Worm (Caenorhabditis elegans): ENCODE measurements around the gene vps-33.2.

Gene vps-33.2

ce11 chrII:6588605-6589292 lies 12.3 kb upstream of the vps-33.2 start, which contains the start of gene icd-1 (continued):
- 0 out of 2 replicates have a peak, but pooled peaks have one; percentile 10 for TF ChIP-seq Y53F4B.3 (GFP tag; IDR thresholded peaks at IDR 0.05)
- TF ChIP-seq cebp-2 (GFP tag; IDR thresholded peaks at IDR 0.05), result 0 out of 2 replicates have a peak, but pooled peaks have one; percentile 55
- TF ChIP-seq cebp-1 (GFP tag; IDR thresholded peaks at IDR 0.05), result peak; percentile 99
- TF ChIP-seq cebp-1 (tag; optimal IDR thresholded peaks at IDR 0.05), result peak; percentile 100
- peak; percentile 95 for TF ChIP-seq dox-1 (GFP tag; IDR thresholded peaks at IDR 0.05)
- TF ChIP-seq Y79H2A.3 (GFP tag; conservative IDR thresholded peaks at IDR 0.05), result no peak; the same call in 1 of the 2 replicates
- TF ChIP-seq fkh-3 (tag; optimal IDR thresholded peaks at IDR 0.05), result no peak
- no peak for TF ChIP-seq F57C9.4 (tag; optimal IDR thresholded peaks at IDR 0.05)
- peak; percentile 72; the same call in 1 of the 2 replicates for TF ChIP-seq attf-3 (GFP tag; conservative IDR thresholded peaks at IDR 0.05)
- peak; percentile 89 for TF ChIP-seq madf-3 (GFP tag; IDR thresholded peaks at IDR 0.05)
- peak; percentile 36 for TF ChIP-seq dpl-1 (GFP tag; optimal IDR thresholded peaks at IDR 0.05)
- peak; percentile 94 for TF ChIP-seq nfyb-1 (GFP tag; IDR thresholded peaks at IDR 0.05)
- TF ChIP-seq nhr-27 (tag; optimal IDR thresholded peaks at IDR 0.05), result no peak
- TF ChIP-seq akir-1 (GFP tag; optimal IDR thresholded peaks at IDR 0.05), result no peak
- TF ChIP-seq Y56A3A.18 (GFP tag; IDR thresholded peaks at IDR 0.05), result 0 out of 2 replicates have a peak, but pooled peaks have one; percentile 19
- TF ChIP-seq nhr-179 (tag; optimal IDR thresholded peaks at IDR 0.05), result no peak
- no peak for TF ChIP-seq dpff-1 (tag; optimal IDR thresholded peaks at IDR 0.05)
- TF ChIP-seq F23B12.7 (tag; optimal IDR thresholded peaks at IDR 0.05; ENCODE audit: insufficient read depth), result peak; percentile 96
- 0 out of 2 replicates have a peak, but pooled peaks have one; percentile 55 for TF ChIP-seq hmg-20 (GFP tag; IDR thresholded peaks at IDR 0.05)
- no peak for TF ChIP-seq F39B2.1 (GFP tag; IDR thresholded peaks at IDR 0.05)
- peak; percentile 94 for TF ChIP-seq tlf-1 (GFP tag; optimal IDR thresholded peaks at IDR 0.05)
- peak; percentile 79 for TF ChIP-seq madf-10 (tag; optimal IDR thresholded peaks at IDR 0.05)
- TF ChIP-seq hmg-1.2 (GFP tag; IDR thresholded peaks at IDR 0.05), result peak; percentile 99
- TF ChIP-seq Y95B8A.8 (GFP tag; IDR thresholded peaks at IDR 0.05), result peak; percentile 83
- no peak for TF ChIP-seq hlh-12 (tag; optimal IDR thresholded peaks at IDR 0.05)
- peak; percentile 77 for TF ChIP-seq snpc-1.1 (tag; optimal IDR thresholded peaks at IDR 0.05; ENCODE audit: insufficient read depth)
- TF ChIP-seq ztf-28 (GFP tag; IDR thresholded peaks at IDR 0.05), result 0 out of 2 replicates have a peak, but pooled peaks have one; percentile 25
- TF ChIP-seq somi-1 (GFP tag; optimal IDR thresholded peaks at IDR 0.05), result peak; percentile 90
- TF ChIP-seq snpc-1.3 (tag; optimal IDR thresholded peaks at IDR 0.05; ENCODE audit: insufficient read depth), result peak; percentile 89
- peak; percentile 79 for TF ChIP-seq K11D2.4 (GFP tag; IDR thresholded peaks at IDR 0.05)
- TF ChIP-seq K12H6.12 (tag; optimal IDR thresholded peaks at IDR 0.05), result peak; percentile 91
- TF ChIP-seq D2030.7 (GFP tag; IDR thresholded peaks at IDR 0.05), result peak; percentile 89
- 0 out of 2 replicates have a peak, but pooled peaks have one; percentile 33 for TF ChIP-seq egl-44 (GFP tag; IDR thresholded peaks at IDR 0.05)
- TF ChIP-seq Y67H2A.10 (GFP tag; conservative IDR thresholded peaks at IDR 0.05), result peak; percentile 85
- peak; percentile 57; the same call in 1 of the 2 replicates for TF ChIP-seq C17E4.6 (GFP tag; IDR thresholded peaks at IDR 0.05)

- TF ChIP-seq ama-1 (optimal IDR thresholded peaks at IDR 0.05) (no peak), ama-1 (GFP tag; optimal IDR thresholded peaks at IDR 0.05) (no peak), nfyb-1 (GFP tag; IDR thresholded peaks at IDR 0.05) (no peak), lin-26 (GFP tag; IDR thresholded peaks at IDR 0.05) (0 out of 2 replicates have a peak, but pooled peaks have one; percentile 19)
Observed at ce11 chrII:6589408-6589807, 11.6 kb upstream of the vps-33.2 start, which contains the start of gene vps-32.1. Gene vps-32.1 (plus strand): TSS chrII:6589708.

Measured in whole organism, young adult.